Worm (Caenorhabditis elegans): ENCODE data around the gene F10E7.2.

The F10E7.2 gene

ce11 chrII:7161512-7161911 is 39.5 kb downstream of the F10E7.2 start, which contains the start of gene C27H5.12:
Gene C27H5.12, minus strand, starts transcription at chrII:7161612.
- no peak for TF ChIP-seq madf-10 (tag; optimal IDR thresholded peaks at IDR 0.05)
- no peak for TF ChIP-seq ztf-6 (GFP tag; IDR thresholded peaks at IDR 0.05)
- no peak for TF ChIP-seq nfya-2 (GFP tag; IDR thresholded peaks at IDR 0.05)
- no peak for TF ChIP-seq sea-2 (GFP tag; IDR thresholded peaks at IDR 0.05)
- TF ChIP-seq lsy-27 (tag; optimal IDR thresholded peaks at IDR 0.05; ENCODE audit: borderline replicate concordance, insufficient read depth) = no peak
- TF ChIP-seq ztf-28 (GFP tag; IDR thresholded peaks at IDR 0.05) = no peak
- no peak for TF ChIP-seq B0261.1 (tag; optimal IDR thresholded peaks at IDR 0.05)
- TF ChIP-seq F55B11.4 (tag; optimal IDR thresholded peaks at IDR 0.05; ENCODE audit: borderline replicate concordance, insufficient read depth) = no peak
- no peak for TF ChIP-seq nfya-1 (tag; optimal IDR thresholded peaks at IDR 0.05; ENCODE audit: borderline replicate concordance, insufficient read depth)
- TF ChIP-seq ceh-40 (GFP tag; IDR thresholded peaks at IDR 0.05) = no peak
- TF ChIP-seq lin-54 (GFP tag; optimal IDR thresholded peaks at IDR 0.05) = no peak
- no peak for TF ChIP-seq T07F8.4 (tag; optimal IDR thresholded peaks at IDR 0.05)
- no peak for TF ChIP-seq K11D2.4 (GFP tag; IDR thresholded peaks at IDR 0.05)

DNA sequence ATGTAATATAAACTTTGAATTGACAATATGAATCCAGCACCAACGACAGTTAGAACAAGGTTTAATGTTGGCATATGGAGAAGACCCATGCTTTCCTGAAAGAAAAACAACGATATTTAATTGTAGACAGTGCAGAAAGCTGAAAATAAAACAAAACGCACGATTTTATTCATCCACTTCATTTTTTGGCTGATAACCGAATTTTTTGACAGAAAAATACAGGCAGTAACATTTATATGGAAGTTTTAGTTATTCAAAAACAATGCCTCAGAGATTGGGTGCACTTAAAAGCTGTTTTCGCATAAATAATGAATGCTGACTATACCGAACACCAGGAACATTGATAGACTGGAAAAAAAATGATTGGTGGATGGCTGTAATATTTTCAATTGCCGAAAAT is 43.7 kb downstream of the F10E7.2 start, which contains the start of gene mfsd-13.2:
Gene mfsd-13.2, minus strand, starts transcription at position 101 of the 400 bp plus-strand sequence.
- no peak for TF ChIP-seq snpc-1.1 (tag; optimal IDR thresholded peaks at IDR 0.05; ENCODE audit: insufficient read depth)
- no peak for TF ChIP-seq akir-1 (GFP tag; optimal IDR thresholded peaks at IDR 0.05)
- no peak for TF ChIP-seq F55B11.4 (tag; optimal IDR thresholded peaks at IDR 0.05; ENCODE audit: borderline replicate concordance, insufficient read depth)
- TF ChIP-seq ztf-22 (GFP tag; optimal IDR thresholded peaks at IDR 0.05) = no peak
- no peak for TF ChIP-seq cebp-1 (GFP tag; IDR thresholded peaks at IDR 0.05)
- TF ChIP-seq cebp-1 (tag; optimal IDR thresholded peaks at IDR 0.05) = no peak
- TF ChIP-seq ceh-40 (GFP tag; IDR thresholded peaks at IDR 0.05) = no peak
- TF ChIP-seq D2030.7 (GFP tag; IDR thresholded peaks at IDR 0.05) = no peak
- TF ChIP-seq fkh-3 (tag; optimal IDR thresholded peaks at IDR 0.05) = no peak
- no peak for TF ChIP-seq ets-4 (GFP tag; optimal IDR thresholded peaks at IDR 0.05)
- no peak for TF ChIP-seq Y79H2A.3 (GFP tag; conservative IDR thresholded peaks at IDR 0.05)
- no peak for TF ChIP-seq ceh-27 (GFP tag; optimal IDR thresholded peaks at IDR 0.05)
- no peak for TF ChIP-seq bed-1 (GFP tag; IDR thresholded peaks at IDR 0.05)
- no peak for TF ChIP-seq attf-6 (GFP tag; IDR thresholded peaks at IDR 0.05)
- TF ChIP-seq atf-7 (tag; optimal IDR thresholded peaks at IDR 0.05) = no peak
- no peak for TF ChIP-seq hrde-1 (tag; optimal IDR thresholded peaks at IDR 0.05; ENCODE audit: borderline replicate concordance)

DNA sequence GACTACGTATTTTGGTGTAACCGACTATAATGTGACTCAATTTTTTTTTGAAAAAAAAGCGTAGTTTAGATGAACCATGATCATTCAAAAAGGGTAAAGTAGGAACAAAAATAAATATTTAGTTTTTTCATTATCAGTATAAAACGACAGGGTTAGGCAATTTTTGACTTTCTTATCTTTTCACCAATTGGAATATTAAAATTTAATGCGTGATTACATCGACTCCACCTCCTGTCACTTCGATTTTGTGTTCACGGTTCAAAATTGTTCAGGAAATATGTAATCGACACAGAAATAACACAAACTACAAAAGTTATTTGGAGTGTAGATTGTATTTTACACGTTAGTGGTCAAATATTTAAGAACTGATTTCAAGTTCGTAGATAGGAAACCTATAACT is 44.7 kb downstream of the F10E7.2 start:
- TF ChIP-seq mcd-1 (GFP tag; IDR thresholded peaks at IDR 0.05) (no peak), nhr-80 (tag; optimal IDR thresholded peaks at IDR 0.05) (peak; percentile 76), let-607 (tag; optimal IDR thresholded peaks at IDR 0.05) (peak in 1 of 2 experiments; percentile 3)

- TF ChIP-seq ceh-40 (GFP tag; IDR thresholded peaks at IDR 0.05) (no peak), mel-28 (tag; optimal IDR thresholded peaks at IDR 0.05; ENCODE audit: borderline replicate concordance) (no peak), lin-54 (GFP tag; optimal IDR thresholded peaks at IDR 0.05) (no peak), F57C9.4 (tag; optimal IDR thresholded peaks at IDR 0.05) (no peak), nhr-80 (tag; optimal IDR thresholded peaks at IDR 0.05) (no peak), mcd-1 (GFP tag; IDR thresholded peaks at IDR 0.05) (no peak), T26A5.8 (tag; optimal IDR thresholded peaks at IDR 0.05) (no peak), madf-8 (GFP tag; conservative IDR thresholded peaks at IDR 0.05) (no peak), ceh-58 (GFP tag; IDR thresholded peaks at IDR 0.05) (no peak), nfya-1 (tag; optimal IDR thresholded peaks at IDR 0.05; ENCODE audit: borderline replicate concordance, insufficient read depth) (no peak), lin-40 (tag; optimal IDR thresholded peaks at IDR 0.05) (no peak), hrde-1 (tag; optimal IDR thresholded peaks at IDR 0.05; ENCODE audit: borderline replicate concordance) (no peak), let-607 (tag; optimal IDR thresholded peaks at IDR 0.05) (no peak), nhr-90 (tag; optimal IDR thresholded peaks at IDR 0.05) (no peak), somi-1 (GFP tag; optimal IDR thresholded peaks at IDR 0.05) (no peak)
Observed at ce11 chrII:7168712-7169111, 46.7 kb downstream of the F10E7.2 start, which contains the start of gene col-36. Gene col-36, minus strand, starts transcription at chrII:7168812.
